Worm (Caenorhabditis elegans): ENCODE results near the gene fkh-7.

DNA sequence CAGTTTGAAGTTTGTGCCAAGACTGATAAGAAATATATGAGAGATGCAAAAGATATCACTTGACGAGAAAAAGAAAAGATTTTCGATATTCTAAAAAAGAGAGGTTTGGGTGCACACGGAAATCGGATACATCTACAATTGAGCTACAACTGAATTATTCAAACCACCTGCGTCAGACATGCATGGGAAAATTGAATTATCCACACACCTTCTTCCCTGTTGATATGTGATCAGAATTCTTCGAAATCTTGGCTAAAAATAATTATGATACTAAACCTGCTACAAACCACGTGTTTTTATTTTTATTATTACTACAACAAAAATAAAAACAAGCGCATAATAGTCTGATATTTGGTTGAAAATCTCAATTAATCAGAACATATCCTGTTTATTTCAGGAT lies 73.7 kb downstream of the fkh-7 start:
- TF ChIP-seq tab-1 (GFP tag; IDR thresholded peaks at IDR 0.05) (no peak), ztf-29 (GFP tag; IDR thresholded peaks at IDR 0.05) (no peak), ztf-23 (GFP tag; IDR thresholded peaks at IDR 0.05) (no peak), cog-1 (tag; optimal IDR thresholded peaks at IDR 0.05) (no peak)
